Worm (Caenorhabditis elegans): ENCODE measurements around the gene F56F10.1.

DNA sequence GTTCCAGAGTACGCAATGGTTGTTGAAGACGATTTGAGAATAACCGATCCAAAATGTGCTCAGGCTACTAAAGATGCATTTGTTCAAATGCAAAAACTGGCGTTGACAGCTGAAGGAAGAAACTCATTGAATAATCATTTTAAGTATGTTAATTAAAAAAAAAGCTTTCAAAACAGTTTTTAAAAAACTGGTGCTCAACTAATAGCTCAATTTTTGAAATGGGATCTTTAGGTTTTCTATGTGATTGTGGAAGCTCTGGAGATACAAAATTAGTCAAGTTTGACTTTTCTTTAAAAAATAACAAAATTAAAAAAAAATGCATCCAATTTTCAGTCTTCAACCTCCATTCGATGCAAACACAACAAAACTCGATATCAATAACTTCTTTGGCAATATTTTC lies 1.2 kb downstream of the F56F10.1 start:
- TF ChIP-seq pha-4 (tag; optimal IDR thresholded peaks at IDR 0.05) (no peak), fkh-10 (GFP tag; optimal IDR thresholded peaks at IDR 0.05) (no peak), zag-1 (tag; optimal IDR thresholded peaks at IDR 0.05) (no peak), elt-1 (tag; optimal IDR thresholded peaks at IDR 0.05) (no peak)
